Worm (Caenorhabditis elegans): ENCODE measurements around the gene B0334.10.

The B0334.10 gene

DNA sequence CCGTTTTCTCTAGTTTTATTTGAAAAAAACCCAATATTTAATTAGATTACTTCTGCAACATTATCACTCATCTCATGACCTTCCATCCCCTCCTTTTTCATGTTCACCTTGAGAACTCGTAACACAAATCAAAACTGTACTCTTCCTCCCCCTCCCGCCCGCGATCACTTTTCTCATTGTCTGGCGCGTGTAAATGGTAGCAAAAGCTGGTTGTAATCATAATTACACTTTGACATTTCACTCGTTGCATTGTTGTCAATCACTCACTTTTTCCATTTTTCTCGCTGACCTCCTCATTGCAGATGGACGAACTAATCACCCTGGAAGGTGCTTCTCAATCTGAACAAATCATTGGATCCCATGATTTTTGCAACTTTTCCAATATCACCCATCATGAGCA lies 7.9 kb upstream of the B0334.10 start, which contains the start of gene npr-41:
TSS of gene npr-41 (plus strand) at position 301 of the 400 bp plus-strand sequence.
- TF ChIP-seq bed-1 (GFP tag; IDR thresholded peaks at IDR 0.05): no peak
- TF ChIP-seq ztf-28 (GFP tag; IDR thresholded peaks at IDR 0.05): no peak
- no peak for TF ChIP-seq ets-4 (GFP tag; optimal IDR thresholded peaks at IDR 0.05)
- no peak for TF ChIP-seq somi-1 (GFP tag; optimal IDR thresholded peaks at IDR 0.05)
- TF ChIP-seq D2030.7 (GFP tag; IDR thresholded peaks at IDR 0.05): no peak
- no peak for TF ChIP-seq ama-1 (optimal IDR thresholded peaks at IDR 0.05)
- TF ChIP-seq ama-1 (GFP tag; optimal IDR thresholded peaks at IDR 0.05): no peak
- TF ChIP-seq B0336.3 (GFP tag; IDR thresholded peaks at IDR 0.05): no peak
- no peak for TF ChIP-seq sea-2 (GFP tag; IDR thresholded peaks at IDR 0.05)
- no peak for TF ChIP-seq nfyb-1 (GFP tag; IDR thresholded peaks at IDR 0.05)
- no peak for TF ChIP-seq madf-8 (GFP tag; conservative IDR thresholded peaks at IDR 0.05)
- TF ChIP-seq repo-1 (tag; optimal IDR thresholded peaks at IDR 0.05): no peak
- TF ChIP-seq F22D6.2 (tag; optimal IDR thresholded peaks at IDR 0.05): no peak
- TF ChIP-seq ceh-91 (GFP tag; IDR thresholded peaks at IDR 0.05): no peak
- TF ChIP-seq hlh-12 (tag; optimal IDR thresholded peaks at IDR 0.05): no peak
- no peak for TF ChIP-seq ztf-3 (GFP tag; optimal IDR thresholded peaks at IDR 0.05)
- TF ChIP-seq B0019.2 (GFP tag; conservative IDR thresholded peaks at IDR 0.05): no peak
- TF ChIP-seq akir-1 (GFP tag; optimal IDR thresholded peaks at IDR 0.05): no peak
- TF ChIP-seq ceh-58 (GFP tag; IDR thresholded peaks at IDR 0.05): no peak
- no peak for TF ChIP-seq rcor-1 (GFP tag; IDR thresholded peaks at IDR 0.05)

- TF ChIP-seq lir-1 (GFP tag; conservative IDR thresholded peaks at IDR 0.05): no peak
Measured at ce11 chrII:11512921-11513320, 5.4 kb upstream of the B0334.10 start.

DNA sequence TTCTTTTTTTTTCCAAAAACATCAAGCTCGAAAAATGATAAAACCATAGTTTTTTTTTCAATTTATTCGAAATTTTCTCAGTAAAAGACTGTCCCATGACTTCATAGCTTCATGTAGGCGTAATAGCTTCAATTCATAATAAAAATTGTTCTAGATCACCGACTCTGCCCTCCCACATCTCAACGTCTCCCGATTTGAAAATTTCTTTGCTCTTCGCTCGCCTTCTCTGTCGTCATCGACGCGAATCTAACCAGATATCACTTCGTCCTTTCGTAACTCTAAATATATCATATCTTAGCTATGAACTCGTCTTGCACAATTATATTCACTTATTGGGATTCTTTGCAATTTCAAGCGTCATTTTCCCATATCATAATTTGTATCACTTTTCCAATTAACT lies 3.5 kb upstream of the B0334.10 start, which contains the start of gene srh-44:
TSS of gene srh-44 (plus strand) at position 301 of the 400 bp plus-strand sequence.
- no peak for TF ChIP-seq ztf-6 (GFP tag; IDR thresholded peaks at IDR 0.05)
- TF ChIP-seq akir-1 (GFP tag; optimal IDR thresholded peaks at IDR 0.05): no peak
- no peak for TF ChIP-seq D2030.7 (GFP tag; IDR thresholded peaks at IDR 0.05)
- no peak for TF ChIP-seq rec-8 (tag; optimal IDR thresholded peaks at IDR 0.05)
- no peak for TF ChIP-seq attf-5 (GFP tag; optimal IDR thresholded peaks at IDR 0.05)
- TF ChIP-seq unc-130 (GFP tag; optimal IDR thresholded peaks at IDR 0.05): no peak

ce11 chrII:11521300-11521699 lies 3.0 kb downstream of the B0334.10 start, which contains the start of gene Y62F5A.10:
Gene Y62F5A.10, plus strand, starts transcription at chrII:11521600.
- TF ChIP-seq cebp-1 (GFP tag; IDR thresholded peaks at IDR 0.05): no peak
- TF ChIP-seq cebp-1 (tag; optimal IDR thresholded peaks at IDR 0.05): no peak
- TF ChIP-seq F22D6.2 (tag; optimal IDR thresholded peaks at IDR 0.05): no peak
- no peak for TF ChIP-seq F33H1.4 (GFP tag; IDR thresholded peaks at IDR 0.05)
- no peak for TF ChIP-seq F49E8.2 (tag; optimal IDR thresholded peaks at IDR 0.05; ENCODE audit: insufficient read depth)
- no peak for TF ChIP-seq T07F8.4 (tag; optimal IDR thresholded peaks at IDR 0.05)
- TF ChIP-seq let-607 (tag; optimal IDR thresholded peaks at IDR 0.05): no peak
- TF ChIP-seq ztf-25 (GFP tag; IDR thresholded peaks at IDR 0.05): no peak
- no peak for TF ChIP-seq nfya-2 (GFP tag; IDR thresholded peaks at IDR 0.05)
- no peak for TF ChIP-seq C17E4.6 (GFP tag; IDR thresholded peaks at IDR 0.05)
- no peak for TF ChIP-seq ztf-28 (GFP tag; IDR thresholded peaks at IDR 0.05)
- no peak for TF ChIP-seq tbp1 (GFP tag; optimal IDR thresholded peaks at IDR 0.05)
- TF ChIP-seq atf-7 (tag; optimal IDR thresholded peaks at IDR 0.05): no peak
